Worm (Caenorhabditis elegans): Measurements from ENCODE around the gene D2096.7.

- TF ChIP-seq F49E8.2 (tag; optimal IDR thresholded peaks at IDR 0.05; ENCODE audit: borderline replicate concordance), result no peak
- no peak for TF ChIP-seq nhr-77 (tag; optimal IDR thresholded peaks at IDR 0.05)
Observed at ce11 chrIV:8354572-8354971, 22.9 kb downstream of the D2096.7 start, which contains the start of gene F17E9.3.
